Fruit fly (Drosophila melanogaster): ENCODE measurements around the gene mod.
A peak's percentile ranks its signal among the peaks of the same experiment; 100 is the strongest.

Gene mod

DNA sequence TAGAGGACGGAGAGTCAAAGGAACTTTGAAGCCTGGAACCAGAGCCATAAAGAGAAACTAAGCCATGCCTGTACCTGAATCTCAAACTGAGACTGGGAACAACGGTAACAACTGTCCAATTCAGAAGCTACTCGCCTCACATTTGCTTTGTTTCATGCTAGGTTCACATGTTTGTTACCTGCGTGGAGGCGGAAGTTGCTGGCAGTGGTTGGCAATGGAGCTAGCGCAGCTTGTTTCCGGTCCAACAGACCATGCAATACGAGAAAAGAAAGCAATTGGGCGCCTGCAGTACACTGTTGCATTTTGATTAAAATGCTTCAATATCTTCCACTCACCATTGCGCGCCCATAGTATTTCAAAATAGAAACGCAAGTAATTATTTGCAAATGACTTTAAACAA is 8.1 kb upstream of the mod start:
- no peak for TF ChIP-seq CG14711 (tag; optimal IDR thresholded peaks at IDR 0.05)
- no peak for TF ChIP-seq pad (GFP tag; optimal IDR thresholded peaks at IDR 0.05)
- no peak for TF ChIP-seq CG11617 (GFP tag; optimal IDR thresholded peaks at IDR 0.05)
- TF ChIP-seq bab1 (GFP tag; optimal IDR thresholded peaks at IDR 0.05) = no peak
- TF ChIP-seq CG33017 (tag; optimal IDR thresholded peaks at IDR 0.05) = no peak
- TF ChIP-seq Crg-1 (GFP tag; optimal IDR thresholded peaks at IDR 0.05) = no peak
- no peak for TF ChIP-seq kay (GFP tag; ENCODE audit: borderline replicate concordance)
- TF ChIP-seq CG12768 (GFP tag; optimal IDR thresholded peaks at IDR 0.05) = no peak
- TF ChIP-seq CG1620 (GFP tag; optimal IDR thresholded peaks at IDR 0.05) = no peak
- TF ChIP-seq Mnt (GFP tag; optimal IDR thresholded peaks at IDR 0.05) = no peak
- TF ChIP-seq Clk (GFP tag; optimal IDR thresholded peaks at IDR 0.05) = no peak
- TF ChIP-seq cnc (optimal IDR thresholded peaks at IDR 0.05) = no peak
- no peak for TF ChIP-seq CG7101 (tag; optimal IDR thresholded peaks at IDR 0.05)
- no peak for TF ChIP-seq Hr96 (GFP tag; optimal IDR thresholded peaks at IDR 0.05)
- no peak for TF ChIP-seq cic (GFP tag; optimal IDR thresholded peaks at IDR 0.05)
- no peak for TF ChIP-seq CG5204 (GFP tag; optimal IDR thresholded peaks at IDR 0.05)
- no peak for TF ChIP-seq toe (GFP tag; optimal IDR thresholded peaks at IDR 0.05)
- TF ChIP-seq ovo (GFP tag; optimal IDR thresholded peaks at IDR 0.05) = no peak
- no peak for TF ChIP-seq tj (GFP tag; optimal IDR thresholded peaks at IDR 0.05)

DNA sequence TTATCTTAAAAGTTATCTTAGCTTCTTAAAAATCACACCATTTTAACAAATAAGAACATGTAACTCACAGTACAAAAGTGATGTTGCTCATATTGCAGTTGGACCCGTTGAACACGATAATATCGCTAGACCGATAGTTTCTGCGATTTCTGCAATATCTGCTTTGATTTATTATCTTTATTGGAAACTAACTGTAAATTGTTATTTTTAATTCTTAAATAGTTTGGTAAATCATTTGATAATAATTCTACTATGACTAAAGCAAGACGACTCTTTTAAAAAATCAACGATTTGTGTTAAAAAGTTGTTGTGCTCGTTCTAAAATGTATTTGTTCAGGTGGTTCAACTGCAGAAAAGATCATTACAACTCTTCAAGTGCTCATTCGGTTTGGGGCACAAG is 5.2 kb upstream of the mod start:
- TF ChIP-seq kay (GFP tag; ENCODE audit: borderline replicate concordance) = peak; percentile 64
- TF ChIP-seq Clk (GFP tag; optimal IDR thresholded peaks at IDR 0.05) = no peak

DNA sequence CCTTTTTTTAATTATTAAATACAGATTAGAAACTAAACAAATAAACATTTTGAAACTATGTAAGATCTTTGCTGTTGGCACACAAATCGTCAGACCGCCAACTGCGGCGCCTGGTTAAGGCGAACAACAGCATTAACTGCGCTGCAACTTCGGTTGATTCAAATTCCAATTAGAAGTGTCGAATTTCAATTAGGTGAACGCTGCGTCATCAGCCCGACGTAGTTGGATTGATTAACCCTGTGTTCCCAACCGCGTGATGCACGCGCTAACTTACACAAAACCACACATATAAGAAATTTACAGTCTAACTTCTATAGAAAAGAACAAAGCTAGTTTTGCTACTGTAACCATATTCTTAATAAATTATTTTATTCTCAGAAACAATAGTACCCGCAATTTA is 1.2 kb upstream of the mod start:
- TF ChIP-seq kay (GFP tag; ENCODE audit: borderline replicate concordance) (peak; percentile 94), CG7045 (GFP tag; optimal IDR thresholded peaks at IDR 0.05) (peak; percentile 23), cic (GFP tag; optimal IDR thresholded peaks at IDR 0.05) (peak; percentile 69), tj (GFP tag; optimal IDR thresholded peaks at IDR 0.05) (peak; percentile 2), CG12768 (GFP tag; optimal IDR thresholded peaks at IDR 0.05) (peak; percentile 57), CG7101 (tag; optimal IDR thresholded peaks at IDR 0.05) (peak; percentile 46), CG33017 (tag; optimal IDR thresholded peaks at IDR 0.05) (peak; percentile 12), Hr96 (GFP tag; optimal IDR thresholded peaks at IDR 0.05) (no peak), CG5204 (GFP tag; optimal IDR thresholded peaks at IDR 0.05) (no peak), CG11617 (GFP tag; optimal IDR thresholded peaks at IDR 0.05) (no peak), bab1 (GFP tag; optimal IDR thresholded peaks at IDR 0.05) (no peak), Crg-1 (GFP tag; optimal IDR thresholded peaks at IDR 0.05) (no peak), toe (GFP tag; optimal IDR thresholded peaks at IDR 0.05) (no peak), Clk (GFP tag; optimal IDR thresholded peaks at IDR 0.05) (no peak), Mnt (GFP tag; optimal IDR thresholded peaks at IDR 0.05) (no peak), CG1620 (GFP tag; optimal IDR thresholded peaks at IDR 0.05) (no peak), pad (GFP tag; optimal IDR thresholded peaks at IDR 0.05) (no peak), CG14711 (tag; optimal IDR thresholded peaks at IDR 0.05) (peak; percentile 18), cnc (optimal IDR thresholded peaks at IDR 0.05) (no peak), ovo (GFP tag; optimal IDR thresholded peaks at IDR 0.05) (no peak)

DNA sequence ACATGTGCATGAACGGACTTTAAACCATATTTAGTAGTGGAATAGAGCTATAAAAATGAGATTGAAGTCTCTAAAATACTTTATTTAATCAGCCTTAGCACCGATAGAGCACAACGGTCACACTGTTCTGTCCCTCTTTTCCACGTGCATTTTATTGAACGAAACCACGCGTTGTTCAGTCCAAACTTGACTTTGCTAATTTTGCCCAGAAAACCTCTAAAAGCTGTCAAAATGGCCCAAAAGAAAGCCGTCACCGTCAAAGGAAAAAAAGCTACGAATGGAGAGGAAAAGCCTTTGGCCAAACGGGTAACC is 600 bp downstream of the mod start:
- TF ChIP-seq Hr96 (GFP tag; optimal IDR thresholded peaks at IDR 0.05) = no peak
- TF ChIP-seq Mnt (GFP tag; optimal IDR thresholded peaks at IDR 0.05) = peak; percentile 95
- peak; percentile 38 for TF ChIP-seq bab1 (GFP tag; optimal IDR thresholded peaks at IDR 0.05)
- TF ChIP-seq CG7045 (GFP tag; optimal IDR thresholded peaks at IDR 0.05) = no peak
- no peak for TF ChIP-seq Crg-1 (GFP tag; optimal IDR thresholded peaks at IDR 0.05)
- TF ChIP-seq cnc (optimal IDR thresholded peaks at IDR 0.05) = no peak
- no peak for TF ChIP-seq CG33017 (tag; optimal IDR thresholded peaks at IDR 0.05)
- no peak for TF ChIP-seq CG1620 (GFP tag; optimal IDR thresholded peaks at IDR 0.05)
- no peak for TF ChIP-seq CG5204 (GFP tag; optimal IDR thresholded peaks at IDR 0.05)
- no peak for TF ChIP-seq kay (GFP tag; ENCODE audit: borderline replicate concordance)

DNA sequence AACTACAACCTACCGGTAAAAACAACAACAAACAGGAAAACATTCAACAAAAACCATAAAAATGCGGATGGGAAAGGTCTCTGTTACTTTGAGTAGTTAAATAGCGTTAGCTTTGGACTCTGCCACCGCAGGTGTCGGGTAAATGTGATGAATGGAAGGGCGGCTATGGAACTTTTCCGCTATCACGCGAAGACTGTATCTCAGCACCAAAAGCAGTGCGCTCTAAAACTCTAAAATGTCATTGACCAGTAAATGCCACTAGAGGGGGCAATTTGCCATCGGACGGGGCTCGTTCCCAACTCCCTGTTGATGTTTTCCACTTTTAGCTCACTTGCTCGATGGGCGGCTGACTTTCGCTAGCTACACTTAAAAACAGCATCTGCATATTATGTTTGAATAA is 8.4 kb downstream of the mod start:
- TF ChIP-seq cic (GFP tag; optimal IDR thresholded peaks at IDR 0.05) = no peak
- TF ChIP-seq tj (GFP tag; optimal IDR thresholded peaks at IDR 0.05) = no peak
- no peak for TF ChIP-seq CG7101 (tag; optimal IDR thresholded peaks at IDR 0.05)
- no peak for TF ChIP-seq CG7045 (GFP tag; optimal IDR thresholded peaks at IDR 0.05)
- no peak for TF ChIP-seq pad (GFP tag; optimal IDR thresholded peaks at IDR 0.05)
- TF ChIP-seq Mnt (GFP tag; optimal IDR thresholded peaks at IDR 0.05) = no peak
- TF ChIP-seq cnc (optimal IDR thresholded peaks at IDR 0.05) = no peak
- no peak for TF ChIP-seq bab1 (GFP tag; optimal IDR thresholded peaks at IDR 0.05)
- TF ChIP-seq Hr96 (GFP tag; optimal IDR thresholded peaks at IDR 0.05) = no peak
- TF ChIP-seq CG11617 (GFP tag; optimal IDR thresholded peaks at IDR 0.05) = no peak

DNA sequence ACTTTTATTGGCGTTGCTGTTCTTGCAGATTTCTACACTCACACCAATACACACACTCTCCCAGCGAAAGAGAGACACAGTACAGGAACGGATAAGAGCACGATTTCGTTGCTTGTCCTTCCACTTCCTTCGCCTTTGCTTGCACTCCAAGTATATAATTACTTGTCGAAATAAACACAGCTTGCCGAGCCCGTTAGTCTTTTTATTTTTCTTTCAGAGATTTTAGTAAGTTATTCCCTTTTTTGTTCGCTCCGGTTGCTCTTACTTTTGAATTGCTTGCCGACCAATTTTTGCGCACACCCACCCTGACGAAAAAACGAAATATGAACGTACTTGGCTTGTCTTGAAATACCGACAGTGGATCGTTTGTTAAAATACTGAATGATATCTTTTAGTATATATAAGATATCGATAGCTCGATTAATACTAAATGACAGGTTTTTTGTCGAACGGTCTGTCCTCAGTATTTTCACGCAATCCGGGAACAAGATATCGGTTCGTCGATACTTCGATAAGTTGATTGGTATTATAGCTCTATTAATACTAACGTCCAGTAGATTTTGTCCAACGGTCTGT is 16.3 kb downstream of the mod start, which contains the start of gene Map205:
Map205 (minus strand) TSS at position 332 of the 576 bp plus-strand sequence.
- TF ChIP-seq CG12768 (GFP tag; optimal IDR thresholded peaks at IDR 0.05) (no peak), cic (GFP tag; optimal IDR thresholded peaks at IDR 0.05) (no peak), tj (GFP tag; optimal IDR thresholded peaks at IDR 0.05) (peak; percentile 91), ovo (GFP tag; optimal IDR thresholded peaks at IDR 0.05) (no peak), CG11617 (GFP tag; optimal IDR thresholded peaks at IDR 0.05) (no peak), toe (GFP tag; optimal IDR thresholded peaks at IDR 0.05) (peak; percentile 11), pad (GFP tag; optimal IDR thresholded peaks at IDR 0.05) (peak; percentile 23), Crg-1 (GFP tag; optimal IDR thresholded peaks at IDR 0.05) (no peak), Mnt (GFP tag; optimal IDR thresholded peaks at IDR 0.05) (peak; percentile 56), Hr96 (GFP tag; optimal IDR thresholded peaks at IDR 0.05) (no peak), CG7101 (tag; optimal IDR thresholded peaks at IDR 0.05) (peak; percentile 28), kay (GFP tag; ENCODE audit: borderline replicate concordance) (peak; percentile 78), CG33017 (tag; optimal IDR thresholded peaks at IDR 0.05) (peak; percentile 28), CG5204 (GFP tag; optimal IDR thresholded peaks at IDR 0.05) (no peak), CG1620 (GFP tag; optimal IDR thresholded peaks at IDR 0.05) (peak; percentile 35), CG7045 (GFP tag; optimal IDR thresholded peaks at IDR 0.05) (no peak), bab1 (GFP tag; optimal IDR thresholded peaks at IDR 0.05) (peak; percentile 90), cnc (optimal IDR thresholded peaks at IDR 0.05) (no peak), Clk (GFP tag; optimal IDR thresholded peaks at IDR 0.05) (no peak), CG14711 (tag; optimal IDR thresholded peaks at IDR 0.05) (peak; percentile 18)
